Worm (Caenorhabditis elegans) whole organism, L1 larva: ENCODE measurements around the gene D1005.6.

Source experiments
- C16A3.4 ChIP-seq: fragments of 150-350 bp; optimal IDR thresholded peaks from 2 replicates; lab custom pipeline; 2014; ENCODE audit warnings: missing biosample characterization, missing genetic modification characterization
- F16B12.6 ChIP-seq: fragments of 150-350 bp; optimal IDR thresholded peaks from 2 replicates; lab custom pipeline; 2014; ENCODE audit warnings: missing biosample characterization, missing genetic modification characterization
- Y116A8C.19 ChIP-seq: sonication (generic microtip); optimal IDR thresholded peaks from 2 replicates; lab custom pipeline; 2016; ENCODE audit warnings: missing compliant biosample characterization, missing genetic modification characterization, borderline replicate concordance
- aly-2 ChIP-seq: fragments of 150-350 bp; optimal IDR thresholded peaks from 2 replicates; lab custom pipeline; 2014; ENCODE audit warnings: missing biosample characterization, missing genetic modification characterization
- blmp-1 ChIP-seq: fragments of 150-350 bp; optimal IDR thresholded peaks from 2 replicates; lab custom pipeline; 2014; ENCODE audit warnings: missing biosample characterization, missing genetic modification characterization
- ceh-90 ChIP-seq: sonication (generic microtip); optimal IDR thresholded peaks from 2 replicates; lab custom pipeline; 2016; ENCODE audit warnings: missing genetic modification characterization, missing compliant biosample characterization
- dpl-1 ChIP-seq, 3 experiments: fragments of 150-350 bp in 2 of 3; sonication (generic microtip) in 1 of 3; optimal IDR thresholded peaks; 2 replicates each; lab custom pipeline; 2014 to 2017; ENCODE audit warnings: missing biosample characterization in 3 of 3, missing genetic modification characterization in 3 of 3, missing genetic modification reagents in 3 of 3
- dsc-1 ChIP-seq: sonication (generic microtip); optimal IDR thresholded peaks from 2 replicates; lab custom pipeline; 2016; ENCODE audit warnings: mild to moderate bottlenecking, missing genetic modification characterization, missing compliant biosample characterization
- efl-1 ChIP-seq, 4 experiments: fragments of 150-350 bp; optimal IDR thresholded peaks in 3 of 4; peaks in 1 of 4; 1 replicate in 1 of 4; 2 replicates in 3 of 4; lab custom pipeline; 2014; ENCODE audit warnings: missing biosample characterization in 2 of 4, missing genetic modification characterization in 2 of 4, missing genetic modification reagents in 2 of 4
- egl-27 ChIP-seq, 2 experiments: fragments of 150-350 bp in 1 of 2; sonication (generic microtip); optimal IDR thresholded peaks; 3 replicates each; lab custom pipeline; 2017 to 2018; ENCODE audit warnings: missing biosample characterization in 2 of 2, missing genetic modification characterization in 2 of 2, missing genetic modification reagents in 2 of 2
- ets-5 ChIP-seq: fragments of 200-800 bp; sonication (Bioruptor generic); IDR thresholded peaks from 2 replicates; pipeline ENCODE4 v1.3.6; 2022; ENCODE audit warnings: missing genetic modification characterization, missing compliant biosample characterization
- fkh-4 ChIP-seq: sonication (generic microtip); optimal IDR thresholded peaks from 2 replicates; lab custom pipeline; 2016; ENCODE audit warnings: missing compliant biosample characterization, missing genetic modification characterization, borderline replicate concordance
- hpl-2 ChIP-seq: fragments of 150-350 bp; optimal IDR thresholded peaks from 2 replicates; lab custom pipeline; 2014; ENCODE audit warnings: missing biosample characterization, missing genetic modification reagents, missing genetic modification characterization
- irx-1 ChIP-seq: sonication (generic microtip); optimal IDR thresholded peaks from 2 replicates; lab custom pipeline; 2016; ENCODE audit warnings: missing genetic modification characterization, missing compliant biosample characterization
- lin-14 ChIP-seq: fragments of 200-800 bp; sonication (Bioruptor generic); optimal IDR thresholded peaks from 2 replicates; lab custom pipeline; 2018; ENCODE audit warnings: mild to moderate bottlenecking, missing genetic modification characterization, moderate library complexity, missing compliant biosample characterization
- lir-3 ChIP-seq: sonication (generic microtip); optimal IDR thresholded peaks from 2 replicates; lab custom pipeline; 2016; ENCODE audit warnings: mild to moderate bottlenecking, missing genetic modification characterization, moderate library complexity, missing compliant biosample characterization; ENCODE audit not compliant: poor library complexity
- lsy-2 ChIP-seq, 2 experiments: fragments of 150-350 bp; optimal IDR thresholded peaks; 2 replicates each; lab custom pipeline; 2014; ENCODE audit warnings: missing biosample characterization in 2 of 2, missing genetic modification characterization in 2 of 2
- mdl-1 ChIP-seq, 2 experiments: fragments of 150-350 bp; optimal IDR thresholded peaks; 2 replicates each; lab custom pipeline; 2014 to 2017; ENCODE audit warnings: missing biosample characterization in 2 of 2, missing genetic modification characterization in 2 of 2, inconsistent platforms in 1 of 2
- nhr-11 ChIP-seq: fragments of 150-350 bp; optimal IDR thresholded peaks from 2 replicates; lab custom pipeline; 2014; ENCODE audit warnings: missing biosample characterization, missing genetic modification characterization
- nhr-19 ChIP-seq: fragments of 200-800 bp; sonication (Bioruptor generic); conservative IDR thresholded peaks from 2 replicates; pipeline ENCODE4 v1.3.6; 2022; ENCODE audit warnings: missing genetic modification characterization, missing compliant biosample characterization
- nhr-84 ChIP-seq: sonication (generic microtip); optimal IDR thresholded peaks from 2 replicates; lab custom pipeline; 2017; ENCODE audit warnings: missing biosample characterization, missing genetic modification characterization
- nhr-85 ChIP-seq: sonication (generic microtip); peaks from one replicate; lab custom pipeline; 2016; ENCODE audit warnings: missing genetic modification characterization, inconsistent platforms, missing compliant biosample characterization
- rnt-1 ChIP-seq: sonication (generic microtip); optimal IDR thresholded peaks from 2 replicates; lab custom pipeline; 2016; ENCODE audit warnings: mild to moderate bottlenecking, missing genetic modification characterization, moderate library complexity, missing compliant biosample characterization
- snpc-4 ChIP-seq: fragments of 150-350 bp; optimal IDR thresholded peaks from 2 replicates; lab custom pipeline; 2014; ENCODE audit warnings: missing biosample characterization, missing genetic modification characterization
- snu-23 ChIP-seq: sonication (generic microtip); optimal IDR thresholded peaks from 2 replicates; lab custom pipeline; 2016; ENCODE audit warnings: missing genetic modification characterization, missing compliant biosample characterization
- sox-4 ChIP-seq: sonication (generic microtip); optimal IDR thresholded peaks from 2 replicates; lab custom pipeline; 2016; ENCODE audit warnings: missing genetic modification characterization, missing compliant biosample characterization
- sptf-1 ChIP-seq: fragments of 150-350 bp; optimal IDR thresholded peaks from 2 replicates; lab custom pipeline; 2014; ENCODE audit warnings: missing biosample characterization, missing genetic modification characterization
- swsn-7 ChIP-seq: sonication (generic microtip); optimal IDR thresholded peaks from 2 replicates; lab custom pipeline; 2016; ENCODE audit warnings: missing genetic modification characterization, missing compliant biosample characterization
- unc-130 ChIP-seq: fragments of 150-350 bp; optimal IDR thresholded peaks from 2 replicates; lab custom pipeline; 2017; ENCODE audit warnings: missing biosample characterization, missing genetic modification characterization, inconsistent platforms
- unc-30 ChIP-seq: sonication (generic microtip); optimal IDR thresholded peaks from 2 replicates; lab custom pipeline; 2017; ENCODE audit warnings: missing biosample characterization, missing genetic modification characterization
- unc-98 ChIP-seq: fragments of 200-800 bp; sonication (Bioruptor generic); IDR thresholded peaks from 2 replicates; pipeline ENCODE4 v1.3.6; 2022; ENCODE audit warnings: missing genetic modification characterization, missing compliant biosample characterization
- ztf-4 ChIP-seq: fragments of 150-350 bp; optimal IDR thresholded peaks from 2 replicates; lab custom pipeline; 2014; ENCODE audit warnings: missing biosample characterization, missing genetic modification characterization

Gene D1005.6

ce11 chrX:1501752-1502151 lies 37.2 kb upstream of the D1005.6 start, which contains the start of gene F09E10.7:
F09E10.7 (minus strand) TSS chrX:1501852.
- no peak for TF ChIP-seq ets-5 (GFP tag; lab: Robert Waterston, UW)
- no peak for TF ChIP-seq efl-1 (optimal IDR thresholded peaks at IDR 0.05; lab: Kevin White, UChicago)
- peak in 1 of 2 experiments; percentile 66 for TF ChIP-seq efl-1 (GFP tag; optimal IDR thresholded peaks at IDR 0.05 in 1 of 2; lab: Kevin White, UChicago)

DNA sequence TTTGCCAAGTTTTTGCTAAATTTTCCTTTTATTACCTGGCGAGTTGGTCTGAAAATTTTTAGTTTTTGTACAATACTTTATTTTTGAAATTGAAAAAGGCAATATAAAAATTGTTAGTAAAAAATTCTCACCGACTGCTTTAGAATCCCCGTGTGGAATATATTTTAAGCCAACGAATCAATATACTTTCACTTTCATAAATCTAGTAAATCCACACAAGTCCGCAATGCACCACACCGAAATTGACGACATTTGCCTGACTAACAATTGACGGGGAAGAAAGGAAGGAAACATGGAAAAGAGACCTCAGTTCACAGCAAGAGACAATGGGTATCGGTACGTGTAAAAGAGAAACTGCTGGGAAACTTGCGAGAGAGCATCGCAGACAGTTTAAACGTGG lies 34.9 kb upstream of the D1005.6 start:
- peak; percentile 94 for TF ChIP-seq blmp-1 (tag; lab: Kevin White, UChicago)
- TF ChIP-seq nhr-19 (GFP tag; lab: Robert Waterston, UW): no peak
- no peak for TF ChIP-seq hpl-2 (GFP tag; lab: Kevin White, UChicago)
- TF ChIP-seq sox-4 (tag; lab: Kevin White, UChicago): no peak
- TF ChIP-seq lir-3 (tag; lab: Kevin White, UChicago): no peak
- no peak for TF ChIP-seq unc-98 (GFP tag; lab: Robert Waterston, UW)
- no peak for TF ChIP-seq snpc-4 (tag; lab: Kevin White, UChicago)
- TF ChIP-seq egl-27 (tag; optimal IDR thresholded peaks at IDR 0.05; lab: Kevin White, UChicago): no peak
- TF ChIP-seq snu-23 (GFP tag; lab: Kevin White, UChicago): peak; percentile 8
- TF ChIP-seq mdl-1 (tag; optimal IDR thresholded peaks at IDR 0.05; lab: Kevin White, UChicago): no peak
- TF ChIP-seq F16B12.6 (tag; lab: Kevin White, UChicago): peak; percentile 53
- no peak for TF ChIP-seq irx-1 (tag; lab: Kevin White, UChicago)
- no peak for TF ChIP-seq lsy-2 (tag; optimal IDR thresholded peaks at IDR 0.05; lab: Kevin White, UChicago)
- no peak for TF ChIP-seq unc-130
- TF ChIP-seq swsn-7 (tag; lab: Kevin White, UChicago): no peak
- peak; percentile 30 for TF ChIP-seq rnt-1

DNA sequence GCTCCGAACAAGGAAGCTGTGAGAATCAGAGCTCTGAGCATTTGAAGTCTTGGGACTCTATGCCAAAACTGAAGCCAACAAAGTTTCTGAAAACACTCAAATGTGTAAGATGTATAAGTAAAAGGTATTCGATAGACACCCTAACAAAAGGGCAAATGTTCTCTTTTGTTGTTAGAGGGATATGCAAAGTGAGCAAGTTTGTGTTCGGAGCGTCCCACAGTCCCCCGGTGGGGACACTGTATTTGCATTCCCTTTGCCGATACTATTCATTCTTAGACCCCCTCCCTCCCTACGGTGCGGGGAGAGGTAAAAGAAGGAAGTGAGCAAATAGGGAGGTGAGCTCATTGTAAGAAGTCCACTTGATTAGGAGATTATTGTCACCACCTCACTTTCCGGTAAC lies 33.0 kb upstream of the D1005.6 start, which contains the start of gene F09E10.6:
Gene F09E10.6 (minus strand): TSS at position 101 of the 400 bp plus-strand sequence.
- TF ChIP-seq snpc-4 (tag; lab: Kevin White, UChicago) (no peak), ztf-4 (tag; lab: Kevin White, UChicago) (no peak)

DNA sequence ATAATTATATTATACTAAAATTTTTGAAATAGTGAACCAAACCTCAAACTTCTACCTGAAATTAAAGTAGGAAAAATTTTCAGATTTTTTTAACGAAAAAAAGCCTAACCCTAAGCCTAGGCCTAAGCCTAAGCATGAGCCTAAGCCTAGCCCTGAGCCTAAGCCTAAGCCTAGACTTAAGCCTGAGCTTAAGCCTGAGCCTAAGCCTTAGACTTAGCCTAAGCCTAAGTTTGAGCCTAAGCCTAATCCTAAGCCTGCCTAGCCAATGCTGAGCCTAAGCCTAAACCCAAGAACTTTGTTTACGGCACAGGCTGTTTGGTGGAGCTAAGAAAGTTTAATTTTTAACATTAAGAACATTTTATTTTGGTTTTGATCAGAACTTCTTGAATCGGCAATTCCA lies 31.4 kb upstream of the D1005.6 start:
- TF ChIP-seq Y116A8C.19 (no peak), dsc-1 (tag; lab: Kevin White, UChicago) (no peak), nhr-11 (tag; lab: Kevin White, UChicago) (no peak), dpl-1 (GFP tag; optimal IDR thresholded peaks at IDR 0.05; lab: Kevin White, UChicago) (no peak), aly-2 (tag; lab: Kevin White, UChicago) (no peak), irx-1 (tag; lab: Kevin White, UChicago) (no peak), nhr-85 (no peak), ceh-90 (tag; lab: Kevin White, UChicago) (no peak)
- TF ChIP-seq, all 84 proteins: peak for 0

ce11 chrX:1494256-1494655 lies 29.7 kb upstream of the D1005.6 start, which contains the start of gene F09E10.5:
F09E10.5 (minus strand) TSS chrX:1494356.
- TF ChIP-seq lsy-2 (tag; optimal IDR thresholded peaks at IDR 0.05; lab: Kevin White, UChicago) (no peak), nhr-19 (GFP tag; lab: Robert Waterston, UW) (no peak), ztf-4 (tag; lab: Kevin White, UChicago) (no peak), nhr-84 (tag; lab: Kevin White, UChicago) (no peak), sptf-1 (tag; lab: Kevin White, UChicago) (no peak), fkh-4 (no peak), unc-30 (tag; lab: Kevin White, UChicago) (no peak), lin-14 (no peak), ets-5 (GFP tag; lab: Robert Waterston, UW) (no peak), dpl-1 (GFP tag; optimal IDR thresholded peaks at IDR 0.05; lab: Kevin White, UChicago) (no peak), unc-130 (no peak), C16A3.4 (no peak), snpc-4 (tag; lab: Kevin White, UChicago) (no peak)
